ENCODE assay signal across 1 fruit fly cellular context in the genomic region with DNA sequence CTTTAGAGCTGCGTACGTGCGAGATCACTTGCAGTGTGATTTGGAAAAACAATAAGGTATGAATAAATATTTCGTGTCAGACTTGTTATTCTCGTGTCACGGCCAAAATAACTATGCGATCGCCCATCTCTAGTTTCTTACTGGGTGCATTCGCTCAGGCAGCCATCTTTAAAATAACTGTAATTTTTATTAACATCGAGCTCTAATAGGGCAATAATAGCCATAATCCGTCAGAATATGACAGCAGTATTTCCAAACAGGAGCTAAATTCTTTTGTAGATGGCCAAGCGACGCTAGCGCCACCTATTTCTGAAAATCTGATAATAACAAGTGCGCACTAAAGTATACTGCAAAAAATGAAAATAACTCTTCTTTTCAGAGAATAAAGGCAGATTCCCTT.
TF ChIP-seq lines count a peak whose summit lies in the region.

No protein-coding gene starts in this region.

TF ChIP-seq in whole organism, embryonic, 481 proteins besides CTCF, POLR2A, EP300 and RAD21 (continued from another document and continues in another):
- TF ChIP-seq Blimp-1 (GFP tag; optimal IDR thresholded peaks at IDR 0.05; lab: Kevin White, UChicago) (peak; percentile 5), lilli (GFP tag; optimal IDR thresholded peaks at IDR 0.05; lab: Kevin White, UChicago) (peak; percentile 61), pita (GFP tag; optimal IDR thresholded peaks at IDR 0.05; lab: Kevin White, UChicago) (peak; percentile 34), CG15514 (GFP tag; optimal IDR thresholded peaks at IDR 0.05; lab: Kevin White, UChicago) (peak; percentile 48), CG15601 (tag; optimal IDR thresholded peaks at IDR 0.05; lab: Kevin White, UChicago) (peak; percentile 18), peb (GFP tag; IDR thresholded peaks at IDR 0.05; lab: Robert Waterston, UW) (no peak), Mrtf (GFP tag; IDR thresholded peaks at IDR 0.05; lab: Robert Waterston, UW) (no peak), lab (GFP tag; optimal IDR thresholded peaks at IDR 0.05; lab: Kevin White, UChicago) (peak; percentile 55), Ssrp (tag; optimal IDR thresholded peaks at IDR 0.05; lab: Kevin White, UChicago) (peak; percentile 14), vvl (GFP tag; IDR thresholded peaks at IDR 0.05; lab: Robert Waterston, UW) (peak; percentile 68), CG4424 (GFP tag; optimal IDR thresholded peaks at IDR 0.05; lab: Kevin White, UChicago) (peak; percentile 44), Hsf (GFP tag; optimal IDR thresholded peaks at IDR 0.05; lab: Kevin White, UChicago) (peak; percentile 34), CG10267 (tag; optimal IDR thresholded peaks at IDR 0.05; lab: Kevin White, UChicago) (peak; percentile 57), emc (GFP tag; optimal IDR thresholded peaks at IDR 0.05; lab: Kevin White, UChicago) (no peak), Med (GFP tag; lab: Kevin White, UChicago) (peak; percentile 91), her (GFP tag; optimal IDR thresholded peaks at IDR 0.05; lab: Kevin White, UChicago) (peak; percentile 39), gem (tag; optimal IDR thresholded peaks at IDR 0.05; lab: Kevin White, UChicago) (peak; percentile 33), Hr78 (GFP tag; optimal IDR thresholded peaks at IDR 0.05; lab: Kevin White, UChicago) (no peak), Eip74EF (GFP tag; optimal IDR thresholded peaks at IDR 0.05; lab: Kevin White, UChicago) (peak in 1 of 2 experiments; percentile 29), dmrt99B (tag; optimal IDR thresholded peaks at IDR 0.05; lab: Kevin White, UChicago) (peak; percentile 45), CG10147 (GFP tag; optimal IDR thresholded peaks at IDR 0.05; lab: Kevin White, UChicago) (no peak), schlank (tag; optimal IDR thresholded peaks at IDR 0.05; lab: Kevin White, UChicago) (no peak), Hr3 (GFP tag; optimal IDR thresholded peaks at IDR 0.05; lab: Kevin White, UChicago) (no peak), NfI (GFP tag; optimal IDR thresholded peaks at IDR 0.05; lab: Kevin White, UChicago) (peak; percentile 36), row (GFP tag; IDR thresholded peaks at IDR 0.05; lab: Robert Waterston, UW) (peak; percentile 78), CG12104 (GFP tag; optimal IDR thresholded peaks at IDR 0.05; lab: Kevin White, UChicago) (no peak), CG10366 (GFP tag; IDR thresholded peaks at IDR 0.05; lab: Robert Waterston, UW) (peak; percentile 20; the same call in 1 of the 2 replicates), bigmax (GFP tag; optimal IDR thresholded peaks at IDR 0.05; lab: Kevin White, UChicago) (no peak), CG12155 (GFP tag; optimal IDR thresholded peaks at IDR 0.05; lab: Kevin White, UChicago) (peak; percentile 30), YL-1 (GFP tag; optimal IDR thresholded peaks at IDR 0.05; lab: Kevin White, UChicago) (peak; percentile 33), HLH4C (GFP tag; IDR thresholded peaks at IDR 0.05; lab: Robert Waterston, UW; ENCODE audit: partially characterized antibody) (peak; percentile 77), Xbp1 (GFP tag; optimal IDR thresholded peaks at IDR 0.05; lab: Kevin White, UChicago) (peak; percentile 28), Sox102F (GFP tag; optimal IDR thresholded peaks at IDR 0.05; lab: Kevin White, UChicago) (peak; percentile 32), shn (GFP tag; optimal IDR thresholded peaks at IDR 0.05; lab: Kevin White, UChicago) (peak; percentile 28), insv (GFP tag; optimal IDR thresholded peaks at IDR 0.05; lab: Kevin White, UChicago) (peak in 1 of 2 experiments; percentile 86), odd (GFP tag; optimal IDR thresholded peaks at IDR 0.05; lab: Kevin White, UChicago) (peak; percentile 77), chinmo (GFP tag; IDR thresholded peaks at IDR 0.05; lab: Robert Waterston, UW; ENCODE audit: partially characterized antibody) (peak; percentile 83; the same call in 2 of the 4 replicates), Fer2 (tag; optimal IDR thresholded peaks at IDR 0.05; lab: Kevin White, UChicago) (peak; percentile 2), dmrt11E (tag; optimal IDR thresholded peaks at IDR 0.05; lab: Kevin White, UChicago) (peak; percentile 28), CG13624 (GFP tag; optimal IDR thresholded peaks at IDR 0.05; lab: Kevin White, UChicago) (peak; percentile 50), Dll (GFP tag; IDR thresholded peaks at IDR 0.05; lab: Robert Waterston, UW; ENCODE audit: partially characterized antibody) (peak; percentile 98), NC2β (GFP tag; optimal IDR thresholded peaks at IDR 0.05; lab: Kevin White, UChicago) (peak; percentile 37), Dbx (GFP tag; IDR thresholded peaks at IDR 0.05; lab: Robert Waterston, UW) (0 out of 3 replicates have a peak, but pooled peaks have one; percentile 21), HmgZ (tag; optimal IDR thresholded peaks at IDR 0.05; lab: Kevin White, UChicago) (peak; percentile 70), tup (GFP tag; optimal IDR thresholded peaks at IDR 0.05; lab: Kevin White, UChicago) (no peak), CG11504 (tag; optimal IDR thresholded peaks at IDR 0.05; lab: Kevin White, UChicago) (peak; percentile 48), ara (GFP tag; IDR thresholded peaks at IDR 0.05; lab: Robert Waterston, UW) (no peak), CG14860 (GFP tag; IDR thresholded peaks at IDR 0.05; lab: Robert Waterston, UW; ENCODE audit: partially characterized antibody) (peak; percentile 84), CG10431 (GFP tag; optimal IDR thresholded peaks at IDR 0.05; lab: Kevin White, UChicago) (peak; percentile 24), CG15011 (GFP tag; optimal IDR thresholded peaks at IDR 0.05; lab: Kevin White, UChicago) (no peak), stc (GFP tag; IDR thresholded peaks at IDR 0.05; lab: Robert Waterston, UW) (peak; percentile 27; the same call in 1 of the 2 replicates), CG3995 (GFP tag; optimal IDR thresholded peaks at IDR 0.05; lab: Kevin White, UChicago) (peak; percentile 84), B-H2 (GFP tag; optimal IDR thresholded peaks at IDR 0.05; lab: Kevin White, UChicago) (peak; percentile 5), CG17359 (tag; optimal IDR thresholded peaks at IDR 0.05; lab: Kevin White, UChicago) (peak; percentile 27), Dip2 (GFP tag; IDR thresholded peaks at IDR 0.05; lab: Robert Waterston, UW) (peak; percentile 94), CG14710 (tag; optimal IDR thresholded peaks at IDR 0.05; lab: Kevin White, UChicago) (peak; percentile 58), phol (tag; optimal IDR thresholded peaks at IDR 0.05; lab: Kevin White, UChicago) (peak; percentile 97), CG1024 (GFP tag; IDR thresholded peaks at IDR 0.05; lab: Robert Waterston, UW) (0 out of 2 replicates have a peak, but pooled peaks have one; percentile 21), toy (GFP tag; IDR thresholded peaks at IDR 0.05; lab: Robert Waterston, UW) (no peak), Oli (tag; optimal IDR thresholded peaks at IDR 0.05; lab: Kevin White, UChicago) (no peak), CG12219 (GFP tag; optimal IDR thresholded peaks at IDR 0.05; lab: Kevin White, UChicago) (peak; percentile 7), CG7372 (GFP tag; IDR thresholded peaks at IDR 0.05; lab: Robert Waterston, UW) (no peak), CG3065 (GFP tag; optimal IDR thresholded peaks at IDR 0.05; lab: Kevin White, UChicago) (no peak), CG30403 (GFP tag; optimal IDR thresholded peaks at IDR 0.05; lab: Kevin White, UChicago) (peak; percentile 44), CG16815 (GFP tag; optimal IDR thresholded peaks at IDR 0.05; lab: Kevin White, UChicago) (no peak), caup (GFP tag; optimal IDR thresholded peaks at IDR 0.05; lab: Kevin White, UChicago; ENCODE audit: severe bottlenecking) (peak; percentile 10), ftz-f1 (GFP tag; optimal IDR thresholded peaks at IDR 0.05; lab: Kevin White, UChicago) (no peak), CG9817 (tag; optimal IDR thresholded peaks at IDR 0.05; lab: Kevin White, UChicago) (peak; percentile 13), CG1602 (GFP tag; optimal IDR thresholded peaks at IDR 0.05; lab: Kevin White, UChicago) (no peak), pb (GFP tag; optimal IDR thresholded peaks at IDR 0.05; lab: Kevin White, UChicago) (peak; percentile 12), CG18262 (tag; optimal IDR thresholded peaks at IDR 0.05; lab: Kevin White, UChicago) (peak; percentile 37), Awh (GFP tag; IDR thresholded peaks at IDR 0.05; lab: Robert Waterston, UW) (no peak), gce (GFP tag; IDR thresholded peaks at IDR 0.05; lab: Robert Waterston, UW) (no peak), sqz (GFP tag; optimal IDR thresholded peaks at IDR 0.05; lab: Kevin White, UChicago) (no peak), tna (GFP tag; IDR thresholded peaks at IDR 0.05; lab: Robert Waterston, UW; ENCODE audit: partially characterized antibody) (peak; percentile 74), CG34224 (GFP tag; IDR thresholded peaks at IDR 0.05; lab: Robert Waterston, UW; ENCODE audit: partially characterized antibody) (peak; percentile 92), bbx (GFP tag; IDR thresholded peaks at IDR 0.05; lab: Robert Waterston, UW; ENCODE audit: partially characterized antibody) (peak; percentile 91), scrt (GFP tag; optimal IDR thresholded peaks at IDR 0.05; lab: Kevin White, UChicago) (no peak), kah (GFP tag; optimal IDR thresholded peaks at IDR 0.05; lab: Kevin White, UChicago) (peak; percentile 11), CG7556 (GFP tag; optimal IDR thresholded peaks at IDR 0.05; lab: Kevin White, UChicago) (peak; percentile 13), HmgD (GFP tag; optimal IDR thresholded peaks at IDR 0.05; lab: Kevin White, UChicago) (peak; percentile 26), tx (GFP tag; optimal IDR thresholded peaks at IDR 0.05; lab: Kevin White, UChicago) (peak; percentile 8), CG6791 (GFP tag; IDR thresholded peaks at IDR 0.05; lab: Robert Waterston, UW; ENCODE audit: partially characterized antibody) (peak; percentile 78), sob (GFP tag; IDR thresholded peaks at IDR 0.05; lab: Robert Waterston, UW) (no peak), cad (GFP tag; optimal IDR thresholded peaks at IDR 0.05; lab: Kevin White, UChicago) (peak; percentile 41), CG12236 (GFP tag; optimal IDR thresholded peaks at IDR 0.05; lab: Kevin White, UChicago) (peak; percentile 30), CG1792 (GFP tag; optimal IDR thresholded peaks at IDR 0.05; lab: Kevin White, UChicago) (no peak), oc (tag; optimal IDR thresholded peaks at IDR 0.05; lab: Kevin White, UChicago) (peak; percentile 86), CG3726 (GFP tag; IDR thresholded peaks at IDR 0.05; lab: Robert Waterston, UW) (no peak), Atf6 (GFP tag; IDR thresholded peaks at IDR 0.05; lab: Robert Waterston, UW) (0 out of 2 replicates have a peak, but pooled peaks have one; percentile 14), CG17568 (GFP tag; optimal IDR thresholded peaks at IDR 0.05; lab: Kevin White, UChicago) (peak; percentile 32), tap (tag; optimal IDR thresholded peaks at IDR 0.05; lab: Kevin White, UChicago) (no peak), Dp (GFP tag; optimal IDR thresholded peaks at IDR 0.05; lab: Kevin White, UChicago) (peak; percentile 7), croc (GFP tag; conservative IDR thresholded peaks at IDR 0.05; lab: Robert Waterston, UW) (no peak), Ets65A (GFP tag; lab: Kevin White, UChicago) (peak; percentile 71), mld (GFP tag; IDR thresholded peaks at IDR 0.05; lab: Robert Waterston, UW; ENCODE audit: partially characterized antibody) (peak; percentile 68; the same call in 1 of the 3 replicates), stwl (tag; optimal IDR thresholded peaks at IDR 0.05; lab: Kevin White, UChicago) (peak; percentile 79), Pdp1 (GFP tag; optimal IDR thresholded peaks at IDR 0.05; lab: Kevin White, UChicago) (peak; percentile 12 to 43), CG9437 (GFP tag; optimal IDR thresholded peaks at IDR 0.05; lab: Kevin White, UChicago) (no peak), Sry-β (GFP tag; optimal IDR thresholded peaks at IDR 0.05; lab: Kevin White, UChicago) (peak; percentile 32), Bgb (GFP tag; IDR thresholded peaks at IDR 0.05; lab: Robert Waterston, UW; ENCODE audit: partially characterized antibody) (peak; percentile 89), unc-4 (GFP tag; IDR thresholded peaks at IDR 0.05; lab: Robert Waterston, UW; ENCODE audit: partially characterized antibody) (peak; percentile 86), NK7.1 (GFP tag; optimal IDR thresholded peaks at IDR 0.05; lab: Kevin White, UChicago) (peak; percentile 48), z (GFP tag; IDR thresholded peaks at IDR 0.05; lab: Robert Waterston, UW) (no peak), Abd-B (GFP tag; optimal IDR thresholded peaks at IDR 0.05; lab: Kevin White, UChicago) (peak; percentile 43), HLH3B (GFP tag; IDR thresholded peaks at IDR 0.05; lab: Robert Waterston, UW) (0 out of 2 replicates have a peak, but pooled peaks have one; percentile 33), Rfx (GFP tag; IDR thresholded peaks at IDR 0.05; lab: Robert Waterston, UW) (peak; percentile 51), Hey (tag; optimal IDR thresholded peaks at IDR 0.05; lab: Kevin White, UChicago) (no peak), CG2678 (tag; optimal IDR thresholded peaks at IDR 0.05; lab: Kevin White, UChicago) (peak; percentile 21), D19A (tag; optimal IDR thresholded peaks at IDR 0.05; lab: Kevin White, UChicago) (peak; percentile 48), CG17328 (GFP tag; IDR thresholded peaks at IDR 0.05; lab: Robert Waterston, UW) (peak; percentile 21; the same call in 1 of the 2 replicates), slbo (GFP tag; IDR thresholded peaks at IDR 0.05; lab: Robert Waterston, UW) (peak; percentile 39; the same call in 1 of the 2 replicates), CG17385 (GFP tag; optimal IDR thresholded peaks at IDR 0.05; lab: Kevin White, UChicago) (peak; percentile 11), zf30C (GFP tag; optimal IDR thresholded peaks at IDR 0.05; lab: Kevin White, UChicago) (peak; percentile 15), ems (GFP tag; optimal IDR thresholded peaks at IDR 0.05; lab: Kevin White, UChicago) (peak; percentile 22), Meics (GFP tag; optimal IDR thresholded peaks at IDR 0.05; lab: Kevin White, UChicago) (peak; percentile 32), inv (GFP tag; IDR thresholded peaks at IDR 0.05; lab: Robert Waterston, UW; ENCODE audit: partially characterized antibody) (peak; percentile 73), CG12391 (tag; optimal IDR thresholded peaks at IDR 0.05; lab: Kevin White, UChicago) (peak; percentile 29), CG2120 (GFP tag; optimal IDR thresholded peaks at IDR 0.05; lab: Kevin White, UChicago) (peak; percentile 41), Max (GFP tag; optimal IDR thresholded peaks at IDR 0.05; lab: Kevin White, UChicago) (peak; percentile 11), HLH54F (GFP tag; optimal IDR thresholded peaks at IDR 0.05; lab: Kevin White, UChicago) (peak; percentile 40), CG9727 (GFP tag; optimal IDR thresholded peaks at IDR 0.05; lab: Kevin White, UChicago) (peak; percentile 14), CG14441 (GFP tag; IDR thresholded peaks at IDR 0.05; lab: Robert Waterston, UW) (peak; percentile 24; the same call in 1 of the 2 replicates), CG5180 (GFP tag; optimal IDR thresholded peaks at IDR 0.05; lab: Kevin White, UChicago) (peak; percentile 30)
